Fruit fly (Drosophila melanogaster) whole organism, prepupa: Measurements from ENCODE around the gene lost.

Experiments
- Blimp-1 ChIP-seq: fragments of 200-800 bp; sonication (Bioruptor generic); optimal IDR thresholded peaks from 3 replicates; lab custom pipeline; 2017; ENCODE audit warnings: missing biosample characterization, missing genetic modification characterization, mild to moderate bottlenecking, moderate library complexity, missing genetic modification reagents
- CG10669 ChIP-seq: fragments of 200-800 bp; sonication (Bioruptor generic); optimal IDR thresholded peaks from 3 replicates; lab custom pipeline; 2018; ENCODE audit warnings: missing biosample characterization, mild to moderate bottlenecking, missing genetic modification characterization, moderate library complexity
- CG11294 ChIP-seq: fragments of 200-800 bp; sonication (Bioruptor generic); IDR thresholded peaks from 2 replicates; pipeline ENCODE4 v1.3.6; 2022; ENCODE audit warnings: missing biosample characterization, missing genetic modification characterization
- CG11902 ChIP-seq: fragments of 200-800 bp; sonication (Bioruptor generic); optimal IDR thresholded peaks from 3 replicates; lab custom pipeline; 2016; ENCODE audit warnings: missing biosample characterization, missing genetic modification characterization
- CG15336 ChIP-seq: fragments of 200-800 bp; sonication (Bioruptor generic); IDR thresholded peaks from 2 replicates; pipeline ENCODE4 v1.3.6; 2022; ENCODE audit warnings: missing biosample characterization, missing genetic modification characterization
- CG1621 ChIP-seq: fragments of 200-800 bp; sonication (Bioruptor generic); optimal IDR thresholded peaks from 3 replicates; lab custom pipeline; 2018; ENCODE audit warnings: missing biosample characterization, mild to moderate bottlenecking, missing genetic modification characterization
- CG16779 ChIP-seq: fragments of 200-800 bp; sonication (Bioruptor generic); optimal IDR thresholded peaks from 3 replicates; lab custom pipeline; 2017; ENCODE audit warnings: missing biosample characterization, mild to moderate bottlenecking, missing genetic modification characterization
- CG32006 ChIP-seq: fragments of 200-800 bp; sonication (Bioruptor generic); optimal IDR thresholded peaks from 3 replicates; lab custom pipeline; 2017; ENCODE audit warnings: missing biosample characterization, mild to moderate bottlenecking, missing genetic modification characterization
- CG34406 ChIP-seq: fragments of 200-800 bp; sonication (Bioruptor generic); optimal IDR thresholded peaks from 3 replicates; lab custom pipeline; 2016; ENCODE audit warnings: missing biosample characterization, missing genetic modification characterization
- CG3919 ChIP-seq: fragments of 200-800 bp; sonication (Bioruptor generic); optimal IDR thresholded peaks from 3 replicates; lab custom pipeline; 2016; ENCODE audit warnings: missing biosample characterization, missing genetic modification characterization
- CG6163 ChIP-seq: fragments of 200-800 bp; sonication (Bioruptor generic); IDR thresholded peaks from 3 replicates; pipeline ENCODE4 v1.3.6; 2022; ENCODE audit warnings: missing biosample characterization, missing genetic modification characterization
- CG6276 ChIP-seq: fragments of 200-800 bp; sonication (Bioruptor generic); optimal IDR thresholded peaks from 2 replicates; lab custom pipeline; 2017; ENCODE audit warnings: missing biosample characterization, mild to moderate bottlenecking, missing genetic modification characterization
- CG6808 ChIP-seq: fragments of 200-800 bp; sonication (Bioruptor generic); optimal IDR thresholded peaks from 3 replicates; lab custom pipeline; 2017; ENCODE audit warnings: missing biosample characterization, missing genetic modification characterization, mild to moderate bottlenecking, moderate library complexity, missing genetic modification reagents
- CG6854 ChIP-seq: fragments of 200-800 bp; sonication (Bioruptor generic); optimal IDR thresholded peaks from 2 replicates; lab custom pipeline; 2017; ENCODE audit warnings: missing biosample characterization, mild to moderate bottlenecking, missing genetic modification characterization
- CG7368 ChIP-seq: fragments of 200-800 bp; sonication (Bioruptor generic); optimal IDR thresholded peaks from 3 replicates; lab custom pipeline; 2016; ENCODE audit warnings: missing biosample characterization, missing genetic modification characterization
- CG8119 ChIP-seq: fragments of 200-800 bp; sonication (Bioruptor generic); IDR thresholded peaks from 3 replicates; pipeline ENCODE4 v1.3.6; 2022; ENCODE audit warnings: missing biosample characterization, missing genetic modification characterization
- CG8319 ChIP-seq: fragments of 200-800 bp; sonication (Bioruptor generic); optimal IDR thresholded peaks from 3 replicates; lab custom pipeline; 2016; ENCODE audit warnings: missing biosample characterization, missing genetic modification characterization
- CG8632 ChIP-seq: fragments of 200-800 bp; sonication (Bioruptor generic); optimal IDR thresholded peaks from 3 replicates; lab custom pipeline; 2016; ENCODE audit warnings: missing biosample characterization, missing genetic modification characterization
- CG9139 ChIP-seq: fragments of 200-800 bp; sonication (Bioruptor generic); optimal IDR thresholded peaks from 3 replicates; lab custom pipeline; 2017; ENCODE audit warnings: missing biosample characterization, mild to moderate bottlenecking, missing genetic modification characterization
- Eip75B ChIP-seq: fragments of 200-800 bp; sonication (Bioruptor generic); optimal IDR thresholded peaks from 3 replicates; lab custom pipeline; 2016; ENCODE audit warnings: missing biosample characterization, missing genetic modification characterization
- Ets21C ChIP-seq: fragments of 200-800 bp; sonication (Bioruptor generic); optimal IDR thresholded peaks from 3 replicates; lab custom pipeline; 2016; ENCODE audit warnings: missing biosample characterization, missing genetic modification characterization
- Ets96B ChIP-seq: fragments of 200-800 bp; optimal IDR thresholded peaks from 2 replicates; lab custom pipeline; 2019; ENCODE audit warnings: missing biosample characterization, mild to moderate bottlenecking, missing genetic modification characterization, moderate library complexity
- Gug ChIP-seq: fragments of 200-800 bp; sonication (Bioruptor generic); IDR thresholded peaks from 2 replicates; pipeline ENCODE4 v1.3.6; 2022; ENCODE audit warnings: missing biosample characterization, missing genetic modification characterization
- Hr38 ChIP-seq: sonication (Bioruptor generic); optimal IDR thresholded peaks from 2 replicates; lab custom pipeline; 2016; ENCODE audit warnings: missing biosample characterization, missing genetic modification characterization
- Hr39 ChIP-seq: fragments of 200-800 bp; sonication (Bioruptor generic); optimal IDR thresholded peaks from 2 replicates; lab custom pipeline; 2016; ENCODE audit warnings: missing biosample characterization, missing genetic modification characterization
- Hr4 ChIP-seq: fragments of 200-800 bp; sonication (Bioruptor generic); optimal IDR thresholded peaks from 3 replicates; lab custom pipeline; 2016; ENCODE audit warnings: missing biosample characterization, missing genetic modification characterization
- Lpt ChIP-seq: fragments of 200-800 bp; sonication (Bioruptor generic); optimal IDR thresholded peaks from 3 replicates; lab custom pipeline; 2016; ENCODE audit warnings: missing biosample characterization, missing genetic modification characterization
- Met ChIP-seq: fragments of 200-800 bp; sonication (Bioruptor generic); optimal IDR thresholded peaks from 3 replicates; lab custom pipeline; 2016; ENCODE audit warnings: missing biosample characterization, missing genetic modification characterization
- OdsH ChIP-seq: fragments of 200-800 bp; sonication (Bioruptor generic); optimal IDR thresholded peaks from 3 replicates; lab custom pipeline; 2016; ENCODE audit warnings: missing biosample characterization, missing genetic modification characterization
- Smox ChIP-seq: fragments of 200-800 bp; sonication (Bioruptor generic); optimal IDR thresholded peaks from 3 replicates; lab custom pipeline; 2016; ENCODE audit warnings: missing biosample characterization, missing genetic modification characterization
- Sox14 ChIP-seq: fragments of 200-800 bp; sonication (Bioruptor generic); optimal IDR thresholded peaks from 3 replicates; lab custom pipeline; 2016; ENCODE audit warnings: missing biosample characterization, missing genetic modification characterization
- Sox15 ChIP-seq: fragments of 200-800 bp; sonication (Bioruptor generic); optimal IDR thresholded peaks from 3 replicates; lab custom pipeline; 2016; ENCODE audit warnings: missing biosample characterization, missing genetic modification characterization
- achi ChIP-seq: fragments of 200-800 bp; sonication (Bioruptor generic); optimal IDR thresholded peaks from 3 replicates; lab custom pipeline; 2016; ENCODE audit warnings: missing biosample characterization, missing genetic modification characterization
- acj6 ChIP-seq: fragments of 200-800 bp; sonication (Bioruptor generic); optimal IDR thresholded peaks from 3 replicates; lab custom pipeline; 2016; ENCODE audit warnings: missing biosample characterization, missing genetic modification characterization
- cyc ChIP-seq: fragments of 200-800 bp; sonication (Bioruptor generic); optimal IDR thresholded peaks from 3 replicates; lab custom pipeline; 2016; ENCODE audit warnings: missing biosample characterization, missing genetic modification characterization
- dac ChIP-seq: fragments of 200-800 bp; sonication (Bioruptor generic); optimal IDR thresholded peaks from 2 replicates; lab custom pipeline; 2017; ENCODE audit warnings: missing biosample characterization, mild to moderate bottlenecking, missing genetic modification characterization
- dsx ChIP-seq: fragments of 200-800 bp; optimal IDR thresholded peaks from 3 replicates; lab custom pipeline; 2019; ENCODE audit warnings: missing biosample characterization, mild to moderate bottlenecking, missing genetic modification characterization, moderate library complexity; ENCODE audit not compliant: poor library complexity, severe bottlenecking
- eg ChIP-seq: fragments of 200-800 bp; sonication (Bioruptor generic); IDR thresholded peaks from 3 replicates; pipeline ENCODE4 v1.3.6; 2022; ENCODE audit warnings: missing biosample characterization, missing genetic modification characterization
- esn ChIP-seq: fragments of 200-800 bp; sonication (Bioruptor generic); optimal IDR thresholded peaks from 2 replicates; lab custom pipeline; 2016; ENCODE audit warnings: missing biosample characterization, mild to moderate bottlenecking, missing genetic modification characterization, moderate library complexity
- fd59A ChIP-seq: fragments of 200-800 bp; sonication (Bioruptor generic); optimal IDR thresholded peaks from 2 replicates; lab custom pipeline; 2017; ENCODE audit warnings: missing biosample characterization, mild to moderate bottlenecking, missing genetic modification characterization, missing genetic modification reagents
- fkh ChIP-seq: fragments of 200-800 bp; sonication (Bioruptor generic); optimal IDR thresholded peaks from 3 replicates; lab custom pipeline; 2017; ENCODE audit warnings: missing biosample characterization, mild to moderate bottlenecking, missing genetic modification characterization, moderate library complexity
- lz ChIP-seq: fragments of 200-800 bp; sonication (Bioruptor generic); optimal IDR thresholded peaks from 3 replicates; lab custom pipeline; 2016; ENCODE audit warnings: missing biosample characterization, missing genetic modification characterization
- net ChIP-seq: fragments of 200-800 bp; sonication (Bioruptor generic); optimal IDR thresholded peaks from 3 replicates; lab custom pipeline; 2016; ENCODE audit warnings: missing biosample characterization, missing genetic modification characterization
- pdm3 ChIP-seq: fragments of 200-800 bp; sonication (Bioruptor generic); optimal IDR thresholded peaks from 3 replicates; lab custom pipeline; 2016; ENCODE audit warnings: missing biosample characterization, missing genetic modification characterization
- salr ChIP-seq, 2 experiments: fragments of 200-800 bp; sonication (Bioruptor generic); optimal IDR thresholded peaks; 3 replicates each; lab custom pipeline; 2016 to 2018; ENCODE audit warnings: missing biosample characterization in 2 of 2, missing genetic modification characterization in 2 of 2, mild to moderate bottlenecking in 1 of 2
- spab ChIP-seq: fragments of 200-800 bp; sonication (Bioruptor generic); optimal IDR thresholded peaks from 2 replicates; lab custom pipeline; 2017; ENCODE audit warnings: missing biosample characterization, mild to moderate bottlenecking, missing genetic modification characterization, missing genetic modification reagents
- ss ChIP-seq, 2 experiments: fragments of 200-800 bp; sonication (Bioruptor generic); optimal IDR thresholded peaks; 2 replicates in 1 of 2; 3 replicates in 1 of 2; lab custom pipeline; 2017 to 2018; ENCODE audit warnings: mild to moderate bottlenecking in 2 of 2, missing biosample characterization in 2 of 2, missing genetic modification characterization in 2 of 2, moderate library complexity in 1 of 2
- svp ChIP-seq: fragments of 200-800 bp; sonication (Bioruptor generic); peaks from one replicate; lab custom pipeline; 2016; ENCODE audit warnings: missing biosample characterization, missing genetic modification characterization

lost gene

DNA sequence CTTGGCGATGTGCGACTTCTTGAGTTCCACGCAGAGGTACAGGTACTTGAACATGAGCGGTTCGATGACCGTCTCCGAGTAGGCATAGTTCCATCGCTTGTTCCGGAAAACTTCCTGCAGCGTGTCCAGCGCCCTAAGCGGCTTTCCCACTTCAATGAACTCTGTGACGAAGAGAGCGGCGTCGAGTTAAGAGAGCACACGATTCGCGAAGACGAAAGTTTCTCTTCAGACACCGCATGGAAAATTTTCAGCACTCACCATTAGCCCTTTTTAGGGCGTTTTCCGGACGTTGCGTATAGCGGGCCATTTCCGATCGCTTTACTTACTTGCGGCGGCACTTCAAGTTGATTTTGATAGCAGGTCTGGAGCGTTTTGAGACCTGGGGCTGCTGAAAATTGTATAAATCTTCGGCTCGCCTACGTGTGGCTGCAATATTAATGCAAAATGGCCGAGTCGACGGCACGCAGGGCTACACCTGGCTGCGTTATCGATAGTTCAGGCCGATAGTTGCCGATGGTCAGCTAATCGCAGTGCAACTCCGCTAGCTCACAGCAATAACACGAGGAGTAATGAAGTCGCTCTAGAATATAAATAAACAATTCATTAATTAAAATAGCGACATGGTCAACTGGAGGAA is 30.7 kb downstream of the lost start, which contains the start of the genes eIF3a and CG1074 (continued):
- TF ChIP-seq CG1621 (tag; lab: Kevin White, UChicago) (peak; percentile 52), CG3919 (GFP tag; lab: Kevin White, UChicago) (no peak), Blimp-1 (GFP tag; lab: Kevin White, UChicago) (no peak), Met (no peak), achi (GFP tag; lab: Kevin White, UChicago) (no peak), CG6163 (peak; percentile 77; the same call in 2 of the 3 replicates), Hr38 (GFP tag; lab: Kevin White, UChicago) (no peak), esn (GFP tag; lab: Kevin White, UChicago) (peak; percentile 75)

DNA sequence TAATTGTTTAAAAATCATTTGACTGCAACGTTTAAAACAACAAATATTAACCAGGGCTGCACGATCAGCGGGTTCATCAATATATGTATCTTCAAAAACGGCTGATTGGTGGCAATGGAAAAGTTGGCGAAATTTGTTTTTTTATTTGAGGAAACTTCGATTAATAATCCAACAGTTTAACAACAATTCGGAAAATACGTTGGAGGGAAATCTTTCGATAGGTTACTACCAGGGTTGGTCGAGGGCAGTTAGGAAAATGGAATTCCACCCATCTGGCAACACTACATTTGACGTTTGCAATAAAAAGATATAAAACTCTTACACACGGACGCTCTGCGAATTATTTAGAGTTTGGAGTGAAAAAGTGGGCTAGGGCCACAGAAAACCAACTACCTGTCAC is 34.2 kb downstream of the lost start, which contains the start of the genes Lipt2 and CG14650:
Gene Lipt2 (minus strand): TSS at position 217 of the 400 bp plus-strand sequence.
Gene CG14650 (plus strand): TSS at position 275 of the 400 bp plus-strand sequence.
- TF ChIP-seq spab (GFP tag; lab: Kevin White, UChicago) (no peak), CG32006 (no peak), CG1621 (tag; lab: Kevin White, UChicago) (peak; percentile 14), Ets21C (GFP tag; lab: Kevin White, UChicago) (no peak), CG3919 (GFP tag; lab: Kevin White, UChicago) (peak; percentile 73), CG10669 (GFP tag; lab: Kevin White, UChicago) (no peak), CG8119 (GFP tag; lab: Robert Waterston, UW) (no peak), CG11902 (GFP tag; lab: Kevin White, UChicago) (peak; percentile 51), Eip75B (GFP tag; lab: Kevin White, UChicago) (no peak), net (peak; percentile 56), OdsH (no peak), Met (no peak), Smox (GFP tag; lab: Kevin White, UChicago) (no peak), svp (GFP tag; lab: Kevin White, UChicago) (no peak), fkh (GFP tag; lab: Kevin White, UChicago) (no peak), CG7368 (GFP tag; lab: Kevin White, UChicago) (no peak), CG8632 (GFP tag; lab: Kevin White, UChicago) (no peak), Blimp-1 (GFP tag; lab: Kevin White, UChicago) (no peak), salr (GFP tag; optimal IDR thresholded peaks at IDR 0.05; lab: Kevin White, UChicago) (no peak), Sox15 (peak; percentile 39), CG6276 (no peak), Hr38 (GFP tag; lab: Kevin White, UChicago) (no peak), CG6854 (GFP tag; lab: Kevin White, UChicago) (no peak), eg (peak; percentile 33; the same call in 1 of the 3 replicates), CG8319 (GFP tag; lab: Kevin White, UChicago) (no peak), achi (GFP tag; lab: Kevin White, UChicago) (peak; percentile 85), Gug (GFP tag; lab: Robert Waterston, UW) (peak; percentile 19; the same call in 1 of the 2 replicates), CG6163 (peak; percentile 52; the same call in 2 of the 3 replicates), lz (GFP tag; lab: Kevin White, UChicago) (peak; percentile 73), dac (GFP tag; lab: Kevin White, UChicago) (no peak), CG11294 (GFP tag; lab: Robert Waterston, UW) (no peak), CG16779 (no peak), Ets96B (tag; lab: Kevin White, UChicago) (no peak), CG15336 (no peak), Sox14 (GFP tag; lab: Kevin White, UChicago) (peak; percentile 83), CG34406 (no peak), pdm3 (GFP tag; lab: Kevin White, UChicago) (no peak), Hr4 (no peak), cyc (peak; percentile 59), acj6 (GFP tag; lab: Kevin White, UChicago) (peak; percentile 67), ss (GFP tag; optimal IDR thresholded peaks at IDR 0.05; lab: Kevin White, UChicago) (no peak), CG9139 (GFP tag; lab: Kevin White, UChicago) (no peak), CG6808 (no peak), Hr39 (GFP tag; lab: Kevin White, UChicago) (no peak), fd59A (GFP tag; lab: Kevin White, UChicago) (no peak), Lpt (GFP tag; lab: Kevin White, UChicago) (no peak), dsx (GFP tag; lab: Kevin White, UChicago) (no peak)
